Fruit fly (Drosophila melanogaster): ENCODE results near the gene CG14106.

- TF ChIP-seq br (GFP tag; optimal IDR thresholded peaks at IDR 0.05) = no peak
- TF ChIP-seq Abd-B (GFP tag; optimal IDR thresholded peaks at IDR 0.05) = no peak
- TF ChIP-seq usp (GFP tag; optimal IDR thresholded peaks at IDR 0.05) = no peak
- no peak for TF ChIP-seq Dif (GFP tag; optimal IDR thresholded peaks at IDR 0.05; ENCODE audit: partially characterized antibody)
- no peak for TF ChIP-seq pan (optimal IDR thresholded peaks at IDR 0.05)
Observed at dm6 chr3L:13410999-13411398, 14.5 kb downstream of the CG14106 start.
